Worm (Caenorhabditis elegans): ENCODE results near the gene mdt-11.

The mdt-11 gene

DNA sequence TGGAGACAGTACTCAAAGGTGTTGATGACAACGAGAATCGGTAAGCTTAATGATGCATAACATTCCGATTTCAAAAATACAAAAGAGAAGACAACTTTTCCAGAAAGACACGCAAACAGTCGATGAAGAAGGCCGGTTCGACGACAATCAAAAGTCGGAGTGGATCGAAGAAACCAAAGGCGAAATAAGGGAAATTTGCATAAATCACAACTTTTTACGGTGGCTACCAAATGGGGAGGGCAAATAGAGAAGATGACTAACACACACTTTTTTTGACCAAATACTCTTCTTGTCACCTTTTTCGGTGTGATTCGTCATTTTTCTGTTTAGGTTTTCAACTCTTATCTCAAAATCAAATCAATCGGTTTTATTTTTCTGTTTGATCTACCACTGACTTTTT lies 15.1 kb downstream of the mdt-11 start, which contains the start of gene C45G9.6:
TSS of gene C45G9.6 (plus strand) at position 301 of the 400 bp plus-strand sequence.
- TF ChIP-seq nhr-12 (tag; optimal IDR thresholded peaks at IDR 0.05) (no peak), nhr-76 (tag; optimal IDR thresholded peaks at IDR 0.05) (no peak), nhr-28 (tag; optimal IDR thresholded peaks at IDR 0.05) (no peak), sem-2 (GFP tag; optimal IDR thresholded peaks at IDR 0.05) (no peak), blmp-1 (tag; optimal IDR thresholded peaks at IDR 0.05) (no peak), mls-2 (tag; optimal IDR thresholded peaks at IDR 0.05) (no peak)

DNA sequence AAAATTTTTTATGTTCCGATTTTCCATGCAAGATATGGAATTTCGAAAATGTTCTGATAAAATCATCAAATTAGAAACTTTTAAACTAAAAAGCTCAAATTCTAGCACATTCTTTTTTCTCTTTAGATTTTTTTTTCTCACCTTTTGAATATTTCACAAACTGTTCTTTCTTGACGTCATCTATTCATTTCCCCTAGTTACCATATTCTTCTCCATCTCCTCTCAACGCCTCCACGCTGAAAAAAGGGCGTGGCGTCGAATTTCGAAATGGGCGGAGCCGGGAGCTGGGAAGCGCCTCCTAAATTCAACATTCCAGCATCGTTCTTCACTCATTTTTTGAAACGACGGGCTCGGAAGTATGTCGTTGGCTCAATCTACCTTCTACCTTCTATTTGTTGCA lies 21.1 kb downstream of the mdt-11 start, which contains the start of gene nlp-43:
TSS of gene nlp-43 (plus strand) at position 301 of the 400 bp plus-strand sequence.
- TF ChIP-seq drap-1 (GFP tag; optimal IDR thresholded peaks at IDR 0.05): no peak
- TF ChIP-seq elt-1 (tag; optimal IDR thresholded peaks at IDR 0.05; ENCODE audit: borderline replicate concordance, insufficient read depth): no peak
- no peak for TF ChIP-seq mls-2 (tag; optimal IDR thresholded peaks at IDR 0.05)
- TF ChIP-seq unc-120 (tag; optimal IDR thresholded peaks at IDR 0.05; ENCODE audit: poor library complexity, severe bottlenecking): no peak
- TF ChIP-seq pha-4 (tag; optimal IDR thresholded peaks at IDR 0.05): no peak
- TF ChIP-seq ceh-43 (GFP tag; optimal IDR thresholded peaks at IDR 0.05): no peak
- TF ChIP-seq lsy-2 (tag; optimal IDR thresholded peaks at IDR 0.05): no peak
- TF ChIP-seq elt-3 (tag; optimal IDR thresholded peaks at IDR 0.05): no peak
- no peak for TF ChIP-seq blmp-1 (tag; optimal IDR thresholded peaks at IDR 0.05)
- no peak for TF ChIP-seq snpc-4 (tag; optimal IDR thresholded peaks at IDR 0.05)
- TF ChIP-seq ces-1 (GFP tag; optimal IDR thresholded peaks at IDR 0.05): no peak
- TF ChIP-seq sptf-1 (tag; optimal IDR thresholded peaks at IDR 0.05): no peak

DNA sequence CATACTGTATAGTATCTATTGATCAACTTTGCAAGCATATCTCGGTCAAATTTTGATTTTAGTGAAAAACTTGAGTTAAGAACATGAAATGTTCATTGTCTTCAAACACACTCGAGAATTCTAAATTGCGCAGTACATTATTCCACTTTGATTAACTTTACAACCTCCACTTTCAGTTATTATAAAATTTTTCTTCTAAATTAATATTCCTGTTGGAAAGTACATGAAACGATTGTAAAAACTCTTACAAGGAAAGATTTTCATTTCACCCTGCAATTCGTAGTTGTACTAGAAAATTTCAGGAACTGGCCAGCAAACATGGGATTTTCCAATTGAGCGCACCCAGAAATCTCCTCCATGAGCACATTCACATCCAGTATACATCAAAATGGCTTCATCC lies 23.7 kb downstream of the mdt-11 start, which contains the start of gene C45G9.14:
TSS of gene C45G9.14 (plus strand) at position 301 of the 400 bp plus-strand sequence.
- TF ChIP-seq nhr-76 (tag; optimal IDR thresholded peaks at IDR 0.05): no peak
- no peak for TF ChIP-seq elt-1 (tag; optimal IDR thresholded peaks at IDR 0.05; ENCODE audit: borderline replicate concordance, insufficient read depth)
- TF ChIP-seq lsy-2 (tag; optimal IDR thresholded peaks at IDR 0.05): no peak
- TF ChIP-seq nhr-28 (tag; optimal IDR thresholded peaks at IDR 0.05): no peak
- TF ChIP-seq bed-3 (GFP tag; optimal IDR thresholded peaks at IDR 0.05): no peak
- no peak for TF ChIP-seq ceh-83 (GFP tag; optimal IDR thresholded peaks at IDR 0.05)
- TF ChIP-seq nhr-2 (tag; optimal IDR thresholded peaks at IDR 0.05): no peak
- no peak for TF ChIP-seq hlh-1 (tag; optimal IDR thresholded peaks at IDR 0.05)
- TF ChIP-seq cnd-1 (tag; optimal IDR thresholded peaks at IDR 0.05): no peak
- no peak for TF ChIP-seq snpc-4 (tag; optimal IDR thresholded peaks at IDR 0.05)
- TF ChIP-seq ztf-11 (tag; optimal IDR thresholded peaks at IDR 0.05): no peak
- TF ChIP-seq unc-62 (GFP tag; optimal IDR thresholded peaks at IDR 0.05): no peak
- TF ChIP-seq zip-8 (tag; optimal IDR thresholded peaks at IDR 0.05): no peak
- TF ChIP-seq mab-5 (tag; optimal IDR thresholded peaks at IDR 0.05): no peak
- no peak for TF ChIP-seq nhr-12 (tag; optimal IDR thresholded peaks at IDR 0.05)
- TF ChIP-seq ham-2 (GFP tag; optimal IDR thresholded peaks at IDR 0.05): no peak

DNA sequence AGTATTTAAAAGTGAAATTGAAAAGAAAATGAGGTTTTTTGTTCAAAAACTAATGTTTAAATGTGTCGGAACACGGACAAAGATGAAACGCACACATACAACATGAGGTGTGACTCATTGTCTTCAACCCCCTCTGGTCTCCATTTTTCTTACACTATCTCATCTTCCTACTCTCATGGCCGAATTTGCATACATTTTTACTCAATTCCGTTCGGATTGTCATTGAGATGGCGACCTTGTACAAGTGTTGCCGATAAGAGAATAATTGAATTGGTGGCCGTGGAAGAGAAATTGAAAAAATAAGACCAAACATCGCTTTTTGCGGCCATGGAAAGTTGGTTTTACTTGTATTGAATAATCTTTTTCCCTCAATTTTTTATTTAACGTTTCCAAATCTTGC lies 26.2 kb downstream of the mdt-11 start, which contains the start of gene txbp-3:
TSS of gene txbp-3 (minus strand) at position 285 of the 400 bp plus-strand sequence.
- peak; percentile 63 for TF ChIP-seq mep-1 (tag; optimal IDR thresholded peaks at IDR 0.05)
- TF ChIP-seq nhr-76 (tag; optimal IDR thresholded peaks at IDR 0.05): no peak
- TF ChIP-seq ztf-11 (tag; optimal IDR thresholded peaks at IDR 0.05): no peak
- no peak for TF ChIP-seq nhr-237 (tag; optimal IDR thresholded peaks at IDR 0.05)
- no peak for TF ChIP-seq ceh-43 (GFP tag; optimal IDR thresholded peaks at IDR 0.05)
- TF ChIP-seq ces-1 (GFP tag; optimal IDR thresholded peaks at IDR 0.05): peak; percentile 91

DNA sequence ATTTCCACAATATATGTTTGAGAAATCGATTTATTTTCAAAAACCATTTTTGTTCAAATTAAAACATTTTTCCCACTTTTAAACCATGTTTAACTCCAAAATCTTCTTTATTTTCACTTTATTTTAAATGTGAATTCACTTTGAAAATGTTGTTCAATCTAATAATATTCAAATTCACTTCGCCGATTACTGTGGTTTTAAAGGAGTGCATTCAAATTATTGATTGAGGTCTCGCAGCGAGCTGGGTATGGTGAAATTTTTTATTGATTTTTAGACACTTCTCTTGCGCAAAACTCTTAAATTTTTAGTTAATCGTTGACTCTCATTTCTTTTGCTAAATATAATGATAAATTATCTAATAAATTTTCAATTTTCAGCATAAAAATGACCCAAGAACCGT lies 26.7 kb downstream of the mdt-11 start, which contains the start of gene C45G9.5:
TSS of gene C45G9.5 (plus strand) at position 378 of the 400 bp plus-strand sequence.
- TF ChIP-seq sptf-1 (tag; optimal IDR thresholded peaks at IDR 0.05) (no peak), pha-4 (tag; optimal IDR thresholded peaks at IDR 0.05) (no peak), nhr-237 (tag; optimal IDR thresholded peaks at IDR 0.05) (no peak), drap-1 (GFP tag; optimal IDR thresholded peaks at IDR 0.05) (no peak), unc-62 (GFP tag; optimal IDR thresholded peaks at IDR 0.05) (no peak), elt-1 (tag; optimal IDR thresholded peaks at IDR 0.05; ENCODE audit: borderline replicate concordance, insufficient read depth) (no peak), sem-2 (GFP tag; optimal IDR thresholded peaks at IDR 0.05) (no peak), lsy-2 (tag; optimal IDR thresholded peaks at IDR 0.05) (no peak), bed-3 (GFP tag; optimal IDR thresholded peaks at IDR 0.05) (no peak), tbx-8 (GFP tag; optimal IDR thresholded peaks at IDR 0.05) (no peak), zip-8 (tag; optimal IDR thresholded peaks at IDR 0.05) (no peak), M03D4.4 (tag; optimal IDR thresholded peaks at IDR 0.05) (no peak), lin-13 (tag; optimal IDR thresholded peaks at IDR 0.05) (no peak)

Measured in whole organism, mixed stage, embryonic.